Worm (Caenorhabditis elegans) whole organism, L1 larva: Measurements from ENCODE around the gene C15C8.7.

Experiments used
- C16A3.4 ChIP-seq: fragments of 150-350 bp; optimal IDR thresholded peaks from 2 replicates; lab custom pipeline; 2014; ENCODE audit warnings: missing biosample characterization, missing genetic modification characterization
- aly-2 ChIP-seq: fragments of 150-350 bp; optimal IDR thresholded peaks from 2 replicates; lab custom pipeline; 2014; ENCODE audit warnings: missing biosample characterization, missing genetic modification characterization
- ama-1 ChIP-seq: fragments of 150-350 bp; optimal IDR thresholded peaks from 2 replicates; lab custom pipeline; 2014
- blmp-1 ChIP-seq: fragments of 150-350 bp; optimal IDR thresholded peaks from 2 replicates; lab custom pipeline; 2014; ENCODE audit warnings: missing biosample characterization, missing genetic modification characterization
- ceh-88 ChIP-seq: fragments of 200-800 bp; sonication (Bioruptor generic); IDR thresholded peaks from 2 replicates; pipeline ENCODE4 v1.3.6; 2022; ENCODE audit warnings: missing genetic modification characterization, missing compliant biosample characterization
- ceh-90 ChIP-seq: sonication (generic microtip); optimal IDR thresholded peaks from 2 replicates; lab custom pipeline; 2016; ENCODE audit warnings: missing genetic modification characterization, missing compliant biosample characterization
- dpl-1 ChIP-seq, 3 experiments: fragments of 150-350 bp in 2 of 3; sonication (generic microtip) in 1 of 3; optimal IDR thresholded peaks; 2 replicates each; lab custom pipeline; 2014 to 2017; ENCODE audit warnings: missing biosample characterization in 3 of 3, missing genetic modification characterization in 3 of 3, missing genetic modification reagents in 3 of 3
- efl-1 ChIP-seq, 4 experiments: fragments of 150-350 bp; optimal IDR thresholded peaks in 3 of 4; peaks in 1 of 4; 1 replicate in 1 of 4; 2 replicates in 3 of 4; lab custom pipeline; 2014; ENCODE audit warnings: missing biosample characterization in 2 of 4, missing genetic modification characterization in 2 of 4, missing genetic modification reagents in 2 of 4
- egl-13 ChIP-seq: sonication (generic microtip); optimal IDR thresholded peaks from 2 replicates; lab custom pipeline; 2016; ENCODE audit warnings: missing genotype, missing genetic modification reagents, missing genetic modification characterization, missing compliant biosample characterization
- egl-27 ChIP-seq, 2 experiments: fragments of 150-350 bp in 1 of 2; sonication (generic microtip); optimal IDR thresholded peaks; 3 replicates each; lab custom pipeline; 2017 to 2018; ENCODE audit warnings: missing biosample characterization in 2 of 2, missing genetic modification characterization in 2 of 2, missing genetic modification reagents in 2 of 2
- ets-5 ChIP-seq: fragments of 200-800 bp; sonication (Bioruptor generic); IDR thresholded peaks from 2 replicates; pipeline ENCODE4 v1.3.6; 2022; ENCODE audit warnings: missing genetic modification characterization, missing compliant biosample characterization
- fkh-10 ChIP-seq: sonication (generic microtip); optimal IDR thresholded peaks from 2 replicates; lab custom pipeline; 2017; ENCODE audit warnings: missing biosample characterization, missing genetic modification reagents, missing genetic modification characterization
- fkh-4 ChIP-seq: sonication (generic microtip); optimal IDR thresholded peaks from 2 replicates; lab custom pipeline; 2016; ENCODE audit warnings: missing compliant biosample characterization, missing genetic modification characterization, borderline replicate concordance
- fkh-8 ChIP-seq: sonication (generic microtip); optimal IDR thresholded peaks from 2 replicates; lab custom pipeline; 2016; ENCODE audit warnings: mild to moderate bottlenecking, missing genetic modification characterization, missing compliant biosample characterization
- fos-1 ChIP-seq: fragments of 150-350 bp; optimal IDR thresholded peaks from 2 replicates; lab custom pipeline; 2014; ENCODE audit warnings: missing biosample characterization, missing genetic modification characterization
- grh-1 ChIP-seq: fragments of 200-800 bp; sonication (Bioruptor generic); IDR thresholded peaks from 2 replicates; pipeline ENCODE4 v1.3.6; 2022; ENCODE audit warnings: missing genetic modification reagents, missing genetic modification characterization, missing compliant biosample characterization
- hlh-17 ChIP-seq: fragments of 200-800 bp; sonication (Bioruptor generic); optimal IDR thresholded peaks from 2 replicates; lab custom pipeline; 2018; ENCODE audit warnings: missing genetic modification characterization, mild to moderate bottlenecking, missing compliant biosample characterization, moderate library complexity, borderline replicate concordance
- hlh-4 ChIP-seq: sonication (generic microtip); optimal IDR thresholded peaks from 2 replicates; lab custom pipeline; 2016; ENCODE audit warnings: mild to moderate bottlenecking, missing genetic modification characterization, missing compliant biosample characterization
- isw-1 ChIP-seq: fragments of 200-800 bp; sonication (Bioruptor generic); IDR thresholded peaks from 2 replicates; pipeline ENCODE4 v1.3.6; 2022; ENCODE audit warnings: missing genetic modification characterization, missing compliant biosample characterization
- lin-13 ChIP-seq: fragments of 150-350 bp; optimal IDR thresholded peaks from 2 replicates; lab custom pipeline; 2014; ENCODE audit warnings: missing biosample characterization, missing genetic modification reagents, missing genetic modification characterization
- lin-14 ChIP-seq: fragments of 200-800 bp; sonication (Bioruptor generic); optimal IDR thresholded peaks from 2 replicates; lab custom pipeline; 2018; ENCODE audit warnings: mild to moderate bottlenecking, missing genetic modification characterization, moderate library complexity, missing compliant biosample characterization
- lin-35 ChIP-seq, 2 experiments: fragments of 150-350 bp; optimal IDR thresholded peaks; 2 replicates each; lab custom pipeline; 2014; ENCODE audit warnings: missing biosample characterization in 2 of 2, missing genetic modification characterization in 2 of 2, missing genetic modification reagents in 2 of 2
- lin-39 ChIP-seq: fragments of 150-350 bp; optimal IDR thresholded peaks from 2 replicates; lab custom pipeline; 2014; ENCODE audit warnings: missing biosample characterization, missing genetic modification reagents, missing genetic modification characterization
- mef-2 ChIP-seq: fragments of 150-350 bp; optimal IDR thresholded peaks from 2 replicates; lab custom pipeline; 2014; ENCODE audit warnings: missing biosample characterization, missing genetic modification characterization
- nhr-19 ChIP-seq: fragments of 200-800 bp; sonication (Bioruptor generic); conservative IDR thresholded peaks from 2 replicates; pipeline ENCODE4 v1.3.6; 2022; ENCODE audit warnings: missing genetic modification characterization, missing compliant biosample characterization
- nhr-237 ChIP-seq: fragments of 150-350 bp; optimal IDR thresholded peaks from 2 replicates; lab custom pipeline; 2014; ENCODE audit warnings: missing biosample characterization, missing genetic modification characterization
- nhr-47 ChIP-seq: sonication (generic microtip); optimal IDR thresholded peaks from 2 replicates; lab custom pipeline; 2016; ENCODE audit warnings: mild to moderate bottlenecking, missing genetic modification characterization, moderate library complexity, missing compliant biosample characterization
- nhr-76 ChIP-seq: sonication (generic microtip); optimal IDR thresholded peaks from 2 replicates; lab custom pipeline; 2017; ENCODE audit warnings: missing biosample characterization, missing genetic modification characterization
- nhr-77 ChIP-seq: fragments of 150-350 bp; optimal IDR thresholded peaks from 2 replicates; lab custom pipeline; 2014; ENCODE audit warnings: missing biosample characterization, missing genetic modification characterization
- nhr-84 ChIP-seq: sonication (generic microtip); optimal IDR thresholded peaks from 2 replicates; lab custom pipeline; 2017; ENCODE audit warnings: missing biosample characterization, missing genetic modification characterization
- nhr-85 ChIP-seq: sonication (generic microtip); peaks from one replicate; lab custom pipeline; 2016; ENCODE audit warnings: missing genetic modification characterization, inconsistent platforms, missing compliant biosample characterization
- nhr-90 ChIP-seq: sonication (generic microtip); optimal IDR thresholded peaks from 2 replicates; lab custom pipeline; 2016; ENCODE audit warnings: mild to moderate bottlenecking, missing genetic modification characterization, missing compliant biosample characterization; ENCODE audit not compliant: poor library complexity
- pag-3 ChIP-seq: sonication (generic microtip); optimal IDR thresholded peaks from 2 replicates; lab custom pipeline; 2017; ENCODE audit warnings: missing genetic modification characterization, mild to moderate bottlenecking, missing compliant biosample characterization, antibody characterized with exemption, borderline replicate concordance; ENCODE audit not compliant: insufficient read depth
- pax-3 ChIP-seq: fragments of 200-800 bp; sonication (Bioruptor generic); optimal IDR thresholded peaks from 2 replicates; lab custom pipeline; 2018; ENCODE audit warnings: mild to moderate bottlenecking, missing genetic modification characterization, moderate library complexity, missing compliant biosample characterization
- rnt-1 ChIP-seq: sonication (generic microtip); optimal IDR thresholded peaks from 2 replicates; lab custom pipeline; 2016; ENCODE audit warnings: mild to moderate bottlenecking, missing genetic modification characterization, moderate library complexity, missing compliant biosample characterization
- snpc-4 ChIP-seq: fragments of 150-350 bp; optimal IDR thresholded peaks from 2 replicates; lab custom pipeline; 2014; ENCODE audit warnings: missing biosample characterization, missing genetic modification characterization
- sox-4 ChIP-seq: sonication (generic microtip); optimal IDR thresholded peaks from 2 replicates; lab custom pipeline; 2016; ENCODE audit warnings: missing genetic modification characterization, missing compliant biosample characterization
- swsn-7 ChIP-seq: sonication (generic microtip); optimal IDR thresholded peaks from 2 replicates; lab custom pipeline; 2016; ENCODE audit warnings: missing genetic modification characterization, missing compliant biosample characterization
- tbx-2 ChIP-seq: sonication (generic microtip); optimal IDR thresholded peaks from 2 replicates; lab custom pipeline; 2016; ENCODE audit warnings: missing genetic modification characterization, missing compliant biosample characterization
- unc-62 ChIP-seq: fragments of 150-350 bp; optimal IDR thresholded peaks from 2 replicates; lab custom pipeline; 2014; ENCODE audit warnings: missing biosample characterization, missing genetic modification reagents, missing genetic modification characterization
- xbp-1 ChIP-seq: sonication (generic microtip); optimal IDR thresholded peaks from 2 replicates; lab custom pipeline; 2016; ENCODE audit warnings: missing genetic modification characterization, missing compliant biosample characterization
- zip-4 ChIP-seq: fragments of 200-800 bp; sonication (Bioruptor generic); optimal IDR thresholded peaks from 2 replicates; lab custom pipeline; 2018; ENCODE audit warnings: mild to moderate bottlenecking, missing genetic modification characterization, moderate library complexity, missing compliant biosample characterization

The C15C8.7 gene

ce11 chrV:12780248-12780647 is 35.4 kb upstream of the C15C8.7 start (continued):
- TF ChIP-seq ets-5, result no peak
- TF ChIP-seq, all 84 proteins: peak for 30

ce11 chrV:12773852-12774251 is 29.0 kb upstream of the C15C8.7 start:
- TF ChIP-seq fkh-8 (tag; lab: Kevin White, UChicago) (peak; percentile 59), efl-1 (optimal IDR thresholded peaks at IDR 0.05; lab: Kevin White, UChicago) (no peak), efl-1 (GFP tag; optimal IDR thresholded peaks at IDR 0.05 in 1 of 2; lab: Kevin White, UChicago) (peak in 1 of 2 experiments; percentile 86), unc-62 (GFP tag; lab: Kevin White, UChicago) (no peak), snpc-4 (no peak), aly-2 (tag; lab: Kevin White, UChicago) (no peak)

DNA sequence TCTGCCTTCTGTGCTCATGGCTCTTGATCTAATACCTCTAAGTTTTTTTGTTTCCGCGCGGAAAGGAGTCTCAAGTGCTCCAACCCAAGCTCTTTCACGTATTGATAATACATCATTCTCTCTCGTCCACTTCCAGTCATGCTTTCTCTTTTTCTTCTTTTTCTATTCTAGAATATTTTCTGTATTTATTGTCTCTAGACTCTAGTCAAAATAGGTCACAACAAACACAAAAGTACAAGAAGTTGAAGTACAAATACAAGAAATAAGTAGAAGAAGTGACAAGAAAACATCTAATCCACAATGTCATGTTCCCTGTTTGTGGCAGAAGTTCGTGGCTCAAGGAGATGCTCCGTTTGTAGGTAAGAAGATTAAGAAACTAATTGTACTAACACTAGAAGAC is 28.4 kb upstream of the C15C8.7 start, which contains the start of gene ZC455.1:
Gene ZC455.1, plus strand, starts transcription at position 301 of the 400 bp plus-strand sequence.
- no peak for TF ChIP-seq nhr-76
- no peak for TF ChIP-seq sox-4 (tag; lab: Kevin White, UChicago)
- no peak for TF ChIP-seq isw-1
- TF ChIP-seq ama-1 (lab: Kevin White, UChicago), result no peak
- no peak for TF ChIP-seq hlh-17
- no peak for TF ChIP-seq grh-1
- TF ChIP-seq mef-2 (tag; lab: Kevin White, UChicago), result no peak
- no peak for TF ChIP-seq nhr-85 (tag; lab: Kevin White, UChicago)

DNA sequence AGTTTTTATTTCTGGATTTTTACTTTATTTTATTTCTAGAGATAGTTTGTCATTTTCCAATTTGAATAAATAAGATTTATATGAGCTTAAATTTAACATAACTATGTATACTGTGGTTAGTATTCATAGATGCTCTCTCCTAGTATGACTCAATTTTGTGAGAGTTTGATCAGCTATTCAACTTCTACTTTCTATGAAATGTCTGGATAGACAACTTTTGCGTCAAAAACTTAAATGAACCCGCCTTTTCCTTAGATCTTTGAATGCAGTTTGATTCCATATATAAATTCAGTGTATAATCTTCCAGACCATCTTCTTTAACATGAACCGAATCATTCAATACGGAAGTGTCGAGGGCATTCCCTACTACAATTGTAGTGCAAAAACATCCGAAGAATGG is 24.1 kb upstream of the C15C8.7 start, which contains the start of gene srt-43:
Gene srt-43, plus strand, starts transcription at position 301 of the 400 bp plus-strand sequence.
- TF ChIP-seq nhr-77 (no peak), snpc-4 (no peak), hlh-4 (tag; lab: Kevin White, UChicago) (no peak), lin-39 (tag; lab: Kevin White, UChicago) (no peak), rnt-1 (tag; lab: Kevin White, UChicago) (no peak), swsn-7 (tag; lab: Kevin White, UChicago) (no peak), efl-1 (optimal IDR thresholded peaks at IDR 0.05; lab: Kevin White, UChicago) (no peak), efl-1 (GFP tag; optimal IDR thresholded peaks at IDR 0.05 in 1 of 2; lab: Kevin White, UChicago) (no peak), xbp-1 (tag; lab: Kevin White, UChicago) (no peak), nhr-90 (tag; lab: Kevin White, UChicago) (no peak), pag-3 (tag; lab: Kevin White, UChicago) (no peak), nhr-19 (GFP tag; lab: Robert Waterston, UW) (no peak)

DNA sequence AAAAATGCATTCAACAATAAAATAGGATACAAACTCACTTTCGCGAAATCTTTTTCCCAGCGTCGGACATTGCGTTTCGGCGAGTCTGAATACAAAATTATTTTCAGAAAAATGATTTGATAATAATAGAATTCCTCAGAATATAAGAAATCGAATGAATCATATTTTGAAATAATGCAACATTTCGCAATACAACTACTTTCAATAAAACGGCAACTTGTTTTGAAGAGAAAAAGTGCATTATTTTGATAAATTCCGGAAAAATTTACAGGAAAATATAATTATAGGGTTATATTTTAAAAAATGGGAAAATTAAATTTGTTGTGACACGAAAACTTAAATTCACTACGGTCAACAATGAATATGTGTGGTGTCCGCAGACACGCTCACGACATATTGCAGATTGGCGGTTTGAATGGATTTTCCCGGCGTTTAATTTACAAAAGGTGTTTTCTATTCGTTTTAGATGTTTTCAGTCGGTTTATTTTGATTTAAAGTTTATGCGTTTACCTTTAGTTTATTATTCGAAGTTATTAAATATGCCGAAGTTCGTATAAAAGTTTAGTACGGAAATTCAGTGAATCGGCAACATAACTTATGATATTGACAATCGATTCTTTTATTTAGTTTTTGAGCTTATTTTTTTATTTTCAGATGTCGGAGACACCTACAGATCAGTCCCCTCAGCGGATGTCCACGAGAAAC is 18.6 kb upstream of the C15C8.7 start, which contains the start of the genes abcf-1 and scc-3:
Gene abcf-1, minus strand, starts transcription at position 85 of the 705 bp plus-strand sequence.
Gene scc-3, plus strand, starts transcription at position 655 of the 705 bp plus-strand sequence.
- TF ChIP-seq C16A3.4, result peak; percentile 5
- peak; percentile 25 for TF ChIP-seq rnt-1 (tag; lab: Kevin White, UChicago)
- TF ChIP-seq blmp-1 (tag; lab: Kevin White, UChicago), result no peak
- TF ChIP-seq lin-14, result no peak
- no peak for TF ChIP-seq nhr-90 (tag; lab: Kevin White, UChicago)
- TF ChIP-seq nhr-84 (tag; lab: Kevin White, UChicago), result no peak
- TF ChIP-seq dpl-1 (GFP tag; optimal IDR thresholded peaks at IDR 0.05; lab: Kevin White, UChicago), result peak; percentile 47 to 74 (median 59)
- TF ChIP-seq zip-4 (GFP tag; lab: Kevin White, UChicago), result no peak
- TF ChIP-seq pax-3 (tag; lab: Kevin White, UChicago), result no peak
- TF ChIP-seq ceh-88, result no peak
- TF ChIP-seq tbx-2 (tag; lab: Kevin White, UChicago), result no peak
- no peak for TF ChIP-seq pag-3 (tag; lab: Kevin White, UChicago)
- TF ChIP-seq lin-35 (GFP tag; optimal IDR thresholded peaks at IDR 0.05; lab: Kevin White, UChicago), result peak; percentile 45 to 71
- no peak for TF ChIP-seq egl-13
- TF ChIP-seq nhr-237, result no peak
- no peak for TF ChIP-seq fkh-10
- peak; percentile 21 for TF ChIP-seq nhr-47 (tag; lab: Kevin White, UChicago)
- TF ChIP-seq fkh-4 (tag; lab: Kevin White, UChicago), result no peak
- TF ChIP-seq grh-1, result no peak
- TF ChIP-seq hlh-17, result no peak
- no peak for TF ChIP-seq ceh-90 (tag; lab: Kevin White, UChicago)
- no peak for TF ChIP-seq fkh-8 (tag; lab: Kevin White, UChicago)
- TF ChIP-seq lin-13, result no peak
- peak; percentile 32 for TF ChIP-seq swsn-7 (tag; lab: Kevin White, UChicago)
- TF ChIP-seq fos-1 (tag; lab: Kevin White, UChicago), result no peak
- no peak for TF ChIP-seq egl-27 (tag; optimal IDR thresholded peaks at IDR 0.05; lab: Kevin White, UChicago)
